Worm (Caenorhabditis elegans) whole organism, L3 larva: Measurements from ENCODE around the gene srw-62.

Experiments
- R02D3.7 ChIP-seq: fragments of 150-350 bp; optimal IDR thresholded peaks from 2 replicates; lab custom pipeline; 2014; ENCODE audit warnings: missing biosample characterization, missing genetic modification characterization
- ZK546.5 ChIP-seq: sonication (generic microtip); optimal IDR thresholded peaks from 2 replicates; lab custom pipeline; 2017; ENCODE audit warnings: missing biosample characterization, missing genetic modification characterization
- aly-2 ChIP-seq: fragments of 150-350 bp; optimal IDR thresholded peaks from 2 replicates; lab custom pipeline; 2014; ENCODE audit warnings: missing biosample characterization, missing genetic modification characterization
- ama-1 ChIP-seq: fragments of 150-350 bp; optimal IDR thresholded peaks from 2 replicates; lab custom pipeline; 2018
- ceh-16 ChIP-seq: sonication (generic microtip); optimal IDR thresholded peaks from 2 replicates; lab custom pipeline; 2017; ENCODE audit warnings: missing biosample characterization, missing genetic modification characterization
- ceh-28 ChIP-seq: fragments of 150-350 bp; optimal IDR thresholded peaks from 2 replicates; lab custom pipeline; 2014; ENCODE audit warnings: missing biosample characterization, missing genetic modification reagents, missing genetic modification characterization
- ceh-82 ChIP-seq: fragments of 150-350 bp; optimal IDR thresholded peaks from 2 replicates; lab custom pipeline; 2014; ENCODE audit warnings: missing biosample characterization, missing genetic modification characterization
- daf-12 ChIP-seq: fragments of 150-350 bp; optimal IDR thresholded peaks from 2 replicates; lab custom pipeline; 2014; ENCODE audit warnings: missing biosample characterization, missing genetic modification reagents, missing genetic modification characterization
- egl-27 ChIP-seq: sonication (generic microtip); optimal IDR thresholded peaks from 4 replicates; lab custom pipeline; 2017; ENCODE audit warnings: missing biosample characterization, missing genetic modification reagents, missing genetic modification characterization
- egl-5 ChIP-seq: fragments of 150-350 bp; optimal IDR thresholded peaks from 2 replicates; lab custom pipeline; 2017; ENCODE audit warnings: missing biosample characterization, missing genetic modification reagents, missing genetic modification characterization, inconsistent platforms
- elt-1 ChIP-seq: fragments of 150-350 bp; optimal IDR thresholded peaks from 2 replicates; lab custom pipeline; 2014; ENCODE audit warnings: missing biosample characterization, missing genetic modification characterization
- elt-2 ChIP-seq: sonication (generic microtip); optimal IDR thresholded peaks from 2 replicates; lab custom pipeline; 2016; ENCODE audit warnings: missing genetic modification reagents, mild to moderate bottlenecking, missing genetic modification characterization, missing compliant biosample characterization
- elt-3 ChIP-seq, 3 experiments: fragments of 150-350 bp in 1 of 3; sonication (generic microtip) in 2 of 3; optimal IDR thresholded peaks; 2 replicates in 2 of 3; 4 replicates in 1 of 3; lab custom pipeline; 2014 to 2017; ENCODE audit warnings: missing biosample characterization in 3 of 3, missing genetic modification characterization in 3 of 3
- eor-1 ChIP-seq, 2 experiments: fragments of 150-350 bp; optimal IDR thresholded peaks; 2 replicates each; lab custom pipeline; 2014 to 2018; ENCODE audit warnings: missing biosample characterization in 2 of 2, missing genetic modification characterization in 2 of 2
- fkh-2 ChIP-seq: fragments of 150-350 bp; optimal IDR thresholded peaks from 2 replicates; lab custom pipeline; 2014; ENCODE audit warnings: missing biosample characterization, missing genetic modification reagents, missing genetic modification characterization
- jun-1 ChIP-seq: fragments of 150-350 bp; optimal IDR thresholded peaks from 2 replicates; lab custom pipeline; 2014; ENCODE audit warnings: missing biosample characterization, missing genetic modification reagents, missing genetic modification characterization
- lsy-12 ChIP-seq: sonication (generic microtip); optimal IDR thresholded peaks from 2 replicates; lab custom pipeline; 2016; ENCODE audit warnings: mild to moderate bottlenecking, missing genetic modification characterization, missing compliant biosample characterization
- mdl-1 ChIP-seq: fragments of 150-350 bp; optimal IDR thresholded peaks from 2 replicates; lab custom pipeline; 2014; ENCODE audit warnings: missing biosample characterization, missing genetic modification characterization
- mml-1 ChIP-seq: fragments of 150-350 bp; sonication (generic microtip); optimal IDR thresholded peaks from 3 replicates; lab custom pipeline; 2014; ENCODE audit warnings: missing biosample characterization, missing genetic modification characterization
- nfya-1 ChIP-seq: sonication (generic microtip); optimal IDR thresholded peaks from 2 replicates; lab custom pipeline; 2017; ENCODE audit warnings: missing genetic modification characterization, mild to moderate bottlenecking, missing compliant biosample characterization, antibody characterized with exemption, moderate library complexity; ENCODE audit not compliant: insufficient read depth
- nhr-11 ChIP-seq: fragments of 150-350 bp; optimal IDR thresholded peaks from 2 replicates; lab custom pipeline; 2014; ENCODE audit warnings: missing biosample characterization, missing genetic modification characterization
- nhr-12 ChIP-seq: fragments of 150-350 bp; optimal IDR thresholded peaks from 2 replicates; lab custom pipeline; 2014; ENCODE audit warnings: missing biosample characterization, missing genetic modification characterization
- nhr-23 ChIP-seq: fragments of 150-350 bp; optimal IDR thresholded peaks from 2 replicates; lab custom pipeline; 2014; ENCODE audit warnings: missing biosample characterization, missing genetic modification reagents, missing genetic modification characterization
- nhr-237 ChIP-seq: fragments of 150-350 bp; optimal IDR thresholded peaks from 2 replicates; lab custom pipeline; 2014; ENCODE audit warnings: missing biosample characterization, missing genetic modification characterization
- nhr-25 ChIP-seq: sonication (generic microtip); optimal IDR thresholded peaks from 2 replicates; lab custom pipeline; 2017; ENCODE audit warnings: missing biosample characterization, missing genetic modification characterization
- nhr-28 ChIP-seq: fragments of 150-350 bp; optimal IDR thresholded peaks from 2 replicates; lab custom pipeline; 2014; ENCODE audit warnings: missing biosample characterization, missing genetic modification characterization
- nhr-43 ChIP-seq: sonication (generic microtip); optimal IDR thresholded peaks from 2 replicates; lab custom pipeline; 2016; ENCODE audit warnings: mild to moderate bottlenecking, missing genetic modification characterization, missing compliant biosample characterization; ENCODE audit not compliant: poor library complexity, severe bottlenecking
- nhr-76 ChIP-seq: fragments of 150-350 bp; sonication (generic microtip); optimal IDR thresholded peaks from 5 replicates; lab custom pipeline; 2014; ENCODE audit warnings: missing biosample characterization, missing genetic modification characterization
- nhr-77 ChIP-seq: fragments of 150-350 bp; optimal IDR thresholded peaks from 2 replicates; lab custom pipeline; 2014; ENCODE audit warnings: missing biosample characterization, missing genetic modification characterization
- pha-4 ChIP-seq: fragments of 150-350 bp; optimal IDR thresholded peaks from 2 replicates; lab custom pipeline; 2014; ENCODE audit warnings: missing biosample characterization, missing genetic modification reagents, missing genetic modification characterization
- pqm-1 ChIP-seq: fragments of 150-350 bp; optimal IDR thresholded peaks from 2 replicates; lab custom pipeline; 2017; ENCODE audit warnings: missing biosample characterization, missing genetic modification characterization, inconsistent platforms
- sea-2 ChIP-seq: fragments of 150-350 bp; sonication (generic microtip); optimal IDR thresholded peaks from 4 replicates; lab custom pipeline; 2014; ENCODE audit warnings: missing biosample characterization, missing genetic modification reagents, missing genetic modification characterization
- snpc-4 ChIP-seq: fragments of 150-350 bp; optimal IDR thresholded peaks from 2 replicates; lab custom pipeline; 2014; ENCODE audit warnings: missing biosample characterization, missing genetic modification characterization
- tbx-2 ChIP-seq: sonication (generic microtip); optimal IDR thresholded peaks from 2 replicates; lab custom pipeline; 2016; ENCODE audit warnings: mild to moderate bottlenecking, missing genetic modification characterization, missing compliant biosample characterization
- unc-39 ChIP-seq: sonication (generic microtip); optimal IDR thresholded peaks from 4 replicates; lab custom pipeline; 2017; ENCODE audit warnings: missing biosample characterization, missing genetic modification characterization
- ztf-11 ChIP-seq: fragments of 150-350 bp; optimal IDR thresholded peaks from 2 replicates; lab custom pipeline; 2014; ENCODE audit warnings: missing biosample characterization, missing genetic modification characterization

srw-62 gene

ce11 chrII:7825107-7825506 lies at the start of gene srw-62:
Gene srw-62, plus strand, starts transcription at chrII:7825407.
- TF ChIP-seq mml-1 (tag; lab: Kevin White, UChicago) (no peak), ceh-82 (tag; lab: Kevin White, UChicago) (no peak)

- TF ChIP-seq nhr-23 (tag; lab: Kevin White, UChicago) (peak; percentile 12), nhr-43 (tag; lab: Kevin White, UChicago) (peak; percentile 63), nhr-76 (tag; lab: Kevin White, UChicago) (no peak), nhr-237 (tag; lab: Kevin White, UChicago) (no peak)
Measured at ce11 chrII:7776232-7776631, 49.0 kb upstream of the srw-62 start.

ce11 chrII:7776715-7777114 lies 48.5 kb upstream of the srw-62 start:
- TF ChIP-seq nhr-25 (tag; lab: Kevin White, UChicago): peak; percentile 25
- TF ChIP-seq egl-5 (tag; lab: Kevin White, UChicago): no peak
- peak; percentile 45 for TF ChIP-seq nhr-43 (tag; lab: Kevin White, UChicago)
- peak; percentile 22 for TF ChIP-seq jun-1 (tag; lab: Kevin White, UChicago)
- TF ChIP-seq nhr-237 (tag; lab: Kevin White, UChicago): no peak
- no peak for TF ChIP-seq ceh-28 (tag; lab: Kevin White, UChicago)
- TF ChIP-seq eor-1 (tag; optimal IDR thresholded peaks at IDR 0.05; lab: Kevin White, UChicago): no peak
- TF ChIP-seq elt-2: peak; percentile 89
- TF ChIP-seq nhr-11 (tag; lab: Kevin White, UChicago): no peak
- TF ChIP-seq elt-3 (tag; optimal IDR thresholded peaks at IDR 0.05; lab: Kevin White, UChicago): peak in 2 of 3 experiments; percentile 89 to 90
- peak; percentile 41 for TF ChIP-seq elt-1 (tag; lab: Kevin White, UChicago)
- TF ChIP-seq lsy-12 (tag; lab: Kevin White, UChicago): no peak
- TF ChIP-seq nhr-12: no peak
- peak; percentile 89 for TF ChIP-seq pqm-1 (tag; lab: Kevin White, UChicago)
- TF ChIP-seq sea-2 (GFP tag; lab: Kevin White, UChicago): no peak
- TF ChIP-seq nhr-23 (tag; lab: Kevin White, UChicago): peak; percentile 53

- TF ChIP-seq unc-39 (tag; lab: Kevin White, UChicago): no peak
- TF ChIP-seq pha-4 (tag; lab: Kevin White, UChicago): peak; percentile 49
- TF ChIP-seq pqm-1 (tag; lab: Kevin White, UChicago): peak; percentile 70
- TF ChIP-seq fkh-2 (tag; lab: Kevin White, UChicago): no peak
- TF ChIP-seq egl-27: peak; percentile 5
- no peak for TF ChIP-seq nhr-77 (tag; lab: Kevin White, UChicago)
- no peak for TF ChIP-seq lsy-12 (tag; lab: Kevin White, UChicago)
- no peak for TF ChIP-seq aly-2 (tag; lab: Kevin White, UChicago)
- TF ChIP-seq elt-2: peak; percentile 94
- peak; percentile 40 for TF ChIP-seq nhr-43 (tag; lab: Kevin White, UChicago)
- peak in 2 of 3 experiments; percentile 36 to 87 for TF ChIP-seq elt-3 (tag; optimal IDR thresholded peaks at IDR 0.05; lab: Kevin White, UChicago)
- peak; percentile 58 for TF ChIP-seq nhr-23 (tag; lab: Kevin White, UChicago)
- TF ChIP-seq ama-1 (lab: Kevin White, UChicago): peak; percentile 45
- TF ChIP-seq nhr-28 (tag; lab: Kevin White, UChicago): no peak
Measured at ce11 chrII:7777320-7777978, 47.8 kb upstream of the srw-62 start, which contains the start of gene mthf-1. Gene mthf-1, minus strand, starts transcription at chrII:7777823.

ce11 chrII:7778273-7778672 lies 46.9 kb upstream of the srw-62 start:
- TF ChIP-seq ama-1 (lab: Kevin White, UChicago): no peak
- TF ChIP-seq ceh-28 (tag; lab: Kevin White, UChicago): no peak
- TF ChIP-seq mdl-1 (tag; lab: Kevin White, UChicago): no peak
- no peak for TF ChIP-seq ztf-11 (tag; lab: Kevin White, UChicago)
- TF ChIP-seq pha-4 (tag; lab: Kevin White, UChicago): no peak
- TF ChIP-seq nhr-28 (tag; lab: Kevin White, UChicago): no peak
- TF ChIP-seq ZK546.5 (tag; lab: Kevin White, UChicago): no peak
- no peak for TF ChIP-seq R02D3.7
- TF ChIP-seq elt-2: no peak
- no peak for TF ChIP-seq daf-12 (tag; lab: Kevin White, UChicago)
- no peak for TF ChIP-seq nfya-1 (tag; lab: Kevin White, UChicago)
- no peak for TF ChIP-seq tbx-2 (tag; lab: Kevin White, UChicago)
- no peak for TF ChIP-seq ceh-82 (tag; lab: Kevin White, UChicago)
- no peak for TF ChIP-seq ceh-16 (tag; lab: Kevin White, UChicago)
- no peak for TF ChIP-seq snpc-4 (tag; lab: Kevin White, UChicago)
